Fruit fly (Drosophila melanogaster) whole organism, embryonic: ENCODE measurements around the gene CG4465.

Source experiments
- Adf1 ChIP-seq: fragments of 200-800 bp; sonication (Bioruptor generic); IDR thresholded peaks from 2 replicates; pipeline ENCODE4 v1.3.6; 2022; ENCODE audit warnings: missing biosample characterization, missing genetic modification characterization
- CG11398 ChIP-seq: fragments of 200-800 bp; sonication (Bioruptor generic); optimal IDR thresholded peaks from 2 replicates; lab custom pipeline; 2016; ENCODE audit warnings: missing biosample characterization, missing genetic modification characterization
- CG12104 ChIP-seq: fragments of 200-800 bp; sonication (Bioruptor generic); optimal IDR thresholded peaks from 3 replicates; lab custom pipeline; 2016; ENCODE audit warnings: missing biosample characterization, missing genetic modification characterization
- CG12219 ChIP-seq: fragments of 200-800 bp; sonication (Bioruptor generic); optimal IDR thresholded peaks from 3 replicates; lab custom pipeline; 2018; ENCODE audit warnings: missing biosample characterization, mild to moderate bottlenecking, missing genetic modification characterization
- CG13424 ChIP-seq: fragments of 200-800 bp; sonication (Bioruptor generic); optimal IDR thresholded peaks from 2 replicates; lab custom pipeline; 2019; ENCODE audit warnings: missing biosample characterization, mild to moderate bottlenecking, missing genetic modification characterization, moderate library complexity
- CG13894 ChIP-seq: fragments of 200-800 bp; sonication (Bioruptor generic); optimal IDR thresholded peaks from 3 replicates; lab custom pipeline; 2018; ENCODE audit warnings: missing biosample characterization, mild to moderate bottlenecking, missing genetic modification characterization, moderate library complexity
- CG15073 ChIP-seq: fragments of 200-800 bp; sonication (Bioruptor generic); optimal IDR thresholded peaks from 2 replicates; lab custom pipeline; 2016; ENCODE audit warnings: missing biosample characterization, missing genetic modification characterization
- CG15514 ChIP-seq: fragments of 200-800 bp; sonication (Bioruptor generic); optimal IDR thresholded peaks from 3 replicates; lab custom pipeline; 2017; ENCODE audit warnings: missing biosample characterization, missing genetic modification characterization, mild to moderate bottlenecking, moderate library complexity, missing genetic modification reagents
- CG17186 ChIP-seq: fragments of 200-800 bp; sonication (Bioruptor generic); optimal IDR thresholded peaks from 3 replicates; lab custom pipeline; 2017; ENCODE audit warnings: missing biosample characterization, missing genetic modification reagents, missing genetic modification characterization
- CG2875 ChIP-seq: fragments of 200-800 bp; sonication (Bioruptor generic); optimal IDR thresholded peaks from 2 replicates; lab custom pipeline; 2017; ENCODE audit warnings: missing biosample characterization, mild to moderate bottlenecking, missing genetic modification characterization, missing genetic modification reagents
- CG31224 ChIP-seq: fragments of 200-800 bp; sonication (Bioruptor generic); IDR thresholded peaks from 2 replicates; pipeline ENCODE4 v1.3.6; 2022; ENCODE audit warnings: missing biosample characterization, missing genetic modification characterization
- CG31365 ChIP-seq: fragments of 200-800 bp; sonication (Bioruptor generic); optimal IDR thresholded peaks from 2 replicates; lab custom pipeline; 2018; ENCODE audit warnings: missing biosample characterization, mild to moderate bottlenecking, missing genetic modification characterization
- CG3163 ChIP-seq: fragments of 200-800 bp; sonication (Bioruptor generic); optimal IDR thresholded peaks from 3 replicates; lab custom pipeline; 2016; ENCODE audit warnings: missing biosample characterization, missing genetic modification characterization
- CG32532 ChIP-seq: fragments of 200-800 bp; sonication (Bioruptor generic); IDR thresholded peaks from 2 replicates; pipeline ENCODE4 v1.3.6; 2022; ENCODE audit warnings: missing biosample characterization, missing genetic modification characterization
- CG6689 ChIP-seq: fragments of 200-800 bp; sonication (Bioruptor generic); IDR thresholded peaks from 2 replicates; pipeline ENCODE4 v1.3.6; 2022; ENCODE audit warnings: missing biosample characterization, missing genetic modification characterization
- CG7271 ChIP-seq: fragments of 200-800 bp; sonication (Bioruptor generic); optimal IDR thresholded peaks from 2 replicates; lab custom pipeline; 2018; ENCODE audit warnings: missing biosample characterization, mild to moderate bottlenecking, missing genetic modification characterization, moderate library complexity
- CG7786 ChIP-seq: fragments of 200-800 bp; sonication (Bioruptor generic); optimal IDR thresholded peaks from 2 replicates; lab custom pipeline; 2016; ENCODE audit warnings: missing biosample characterization, missing genetic modification characterization
- CG9727 ChIP-seq: fragments of 200-800 bp; sonication (Bioruptor generic); optimal IDR thresholded peaks from 3 replicates; lab custom pipeline; 2017; ENCODE audit warnings: missing biosample characterization, mild to moderate bottlenecking, missing genetic modification characterization
- CTCF ChIP-seq: fragments of 200-800 bp; sonication (Bioruptor generic); optimal IDR thresholded peaks from 2 replicates; lab custom pipeline; 2017; ENCODE audit warnings: missing biosample characterization, mild to moderate bottlenecking, missing genetic modification characterization, moderate library complexity
- Camta ChIP-seq: fragments of 200-800 bp; sonication (Bioruptor generic); optimal IDR thresholded peaks from 2 replicates; lab custom pipeline; 2016; ENCODE audit warnings: missing biosample characterization, missing genetic modification characterization
- D19B ChIP-seq: fragments of 200-800 bp; sonication (Bioruptor generic); optimal IDR thresholded peaks from 2 replicates; lab custom pipeline; 2017; ENCODE audit warnings: missing biosample characterization, mild to moderate bottlenecking, missing genetic modification characterization
- Dfd ChIP-seq, 2 experiments: fragments of >200 bp; optimal IDR thresholded peaks; 2 replicates each; lab custom pipeline; 2017; ENCODE audit warnings: missing biosample characterization in 2 of 2, missing genetic modification characterization in 2 of 2
- Drgx ChIP-seq: fragments of 200-800 bp; sonication (Bioruptor generic); IDR thresholded peaks from 2 replicates; pipeline ENCODE4 v1.3.6; 2022; ENCODE audit warnings: missing biosample characterization, missing genetic modification characterization
- E2f1 ChIP-seq: fragments of 200-800 bp; sonication (Bioruptor generic); IDR thresholded peaks from 2 replicates; pipeline ENCODE4 v1.3.6; 2022; ENCODE audit warnings: missing biosample characterization, missing genetic modification characterization
- H15 ChIP-seq: fragments of 200-800 bp; sonication (Bioruptor generic); IDR thresholded peaks from 3 replicates; pipeline ENCODE4 v1.3.6; 2022; ENCODE audit warnings: missing biosample characterization, missing genetic modification characterization
- Max ChIP-seq: fragments of 200-800 bp; sonication (Bioruptor generic); optimal IDR thresholded peaks from 2 replicates; lab custom pipeline; 2016; ENCODE audit warnings: missing biosample characterization, mild to moderate bottlenecking, missing genetic modification characterization
- NFAT ChIP-seq: fragments of 200-800 bp; sonication (Bioruptor generic); IDR thresholded peaks from 2 replicates; pipeline ENCODE4 v1.3.6; 2022; ENCODE audit warnings: missing biosample characterization, missing genetic modification characterization
- Pdp1 ChIP-seq, 2 experiments: fragments of 200-800 bp; sonication (Bioruptor generic); optimal IDR thresholded peaks; 3 replicates each; lab custom pipeline; 2016; ENCODE audit warnings: missing biosample characterization in 2 of 2, missing genetic modification characterization in 2 of 2, mild to moderate bottlenecking in 1 of 2, moderate library complexity in 1 of 2
- Scr ChIP-seq: fragments of 200-800 bp; sonication (Bioruptor generic); IDR thresholded peaks from 2 replicates; pipeline ENCODE4 v1.3.6; 2022; ENCODE audit warnings: missing biosample characterization, missing genetic modification characterization; ENCODE audit not compliant: partially characterized antibody
- Usf ChIP-seq: fragments of 200-800 bp; sonication (Bioruptor generic); optimal IDR thresholded peaks from 2 replicates; lab custom pipeline; 2017; ENCODE audit warnings: missing genotype, missing biosample characterization, missing genetic modification characterization
- ab ChIP-seq: fragments of 200-800 bp; sonication (Bioruptor generic); optimal IDR thresholded peaks from 2 replicates; lab custom pipeline; 2016; ENCODE audit warnings: missing biosample characterization, missing genetic modification characterization
- caup ChIP-seq: fragments of 200-800 bp; sonication (Bioruptor generic); optimal IDR thresholded peaks from 3 replicates; lab custom pipeline; 2017; ENCODE audit warnings: missing biosample characterization, mild to moderate bottlenecking, missing genetic modification characterization, moderate library complexity; ENCODE audit not compliant: severe bottlenecking
- dysf ChIP-seq: fragments of 200-800 bp; sonication (Bioruptor generic); IDR thresholded peaks from 3 replicates; pipeline ENCODE4 v1.3.6; 2022; ENCODE audit warnings: missing biosample characterization, missing genetic modification characterization
- eyg ChIP-seq: fragments of 200-800 bp; sonication (Bioruptor generic); optimal IDR thresholded peaks from 3 replicates; lab custom pipeline; 2016; ENCODE audit warnings: missing biosample characterization, missing genetic modification characterization
- gce ChIP-seq: fragments of 200-800 bp; sonication (Bioruptor generic); IDR thresholded peaks from 3 replicates; pipeline ENCODE4 v1.3.6; 2022; ENCODE audit warnings: missing biosample characterization, missing genetic modification characterization
- gcm ChIP-seq: fragments of 200-800 bp; sonication (Bioruptor generic); optimal IDR thresholded peaks from 2 replicates; lab custom pipeline; 2019; ENCODE audit warnings: missing biosample characterization, mild to moderate bottlenecking, missing genetic modification characterization, moderate library complexity
- hkb ChIP-seq, 2 experiments: fragments of 200-800 bp in 1 of 2; fragments of >200 bp in 1 of 2; sonication (Bioruptor generic) in 1 of 2; IDR thresholded peaks in 1 of 2; optimal IDR thresholded peaks in 1 of 2; 2 replicates each; pipeline versions ENCODE4 v1.3.6 to Lab custom; 2017 to 2022; ENCODE audit warnings: missing biosample characterization in 1 of 2, missing genetic modification characterization in 1 of 2
- kah ChIP-seq: fragments of 200-800 bp; sonication (Bioruptor generic); optimal IDR thresholded peaks from 2 replicates; lab custom pipeline; 2018; ENCODE audit warnings: missing biosample characterization, mild to moderate bottlenecking, missing genetic modification characterization
- org-1 ChIP-seq: fragments of 200-800 bp; sonication (Bioruptor generic); optimal IDR thresholded peaks from 2 replicates; lab custom pipeline; 2017; ENCODE audit warnings: missing biosample characterization, missing genetic modification characterization
- otp ChIP-seq: fragments of 200-800 bp; sonication (Bioruptor generic); IDR thresholded peaks from 3 replicates; pipeline ENCODE4, ENCODE4 v1.3.6; 2022; ENCODE audit warnings: missing biosample characterization, missing genetic modification characterization
- pita ChIP-seq: fragments of 200-800 bp; sonication (Bioruptor generic); optimal IDR thresholded peaks from 2 replicates; lab custom pipeline; 2017; ENCODE audit warnings: missing biosample characterization, mild to moderate bottlenecking, missing genetic modification characterization
- pzg ChIP-seq: fragments of 200-800 bp; sonication (Bioruptor generic); optimal IDR thresholded peaks from 3 replicates; lab custom pipeline; 2018; ENCODE audit warnings: missing biosample characterization, mild to moderate bottlenecking, missing genetic modification characterization, moderate library complexity
- sd ChIP-seq: fragments of 200-800 bp; sonication (Bioruptor generic); optimal IDR thresholded peaks from 3 replicates; lab custom pipeline; 2018; ENCODE audit warnings: missing biosample characterization, mild to moderate bottlenecking, missing genetic modification characterization, moderate library complexity
- sisA ChIP-seq: fragments of 200-800 bp; sonication (Bioruptor generic); IDR thresholded peaks from 2 replicates; pipeline ENCODE4 v1.3.6; 2022; ENCODE audit warnings: missing biosample characterization, missing genetic modification characterization
- slp2 ChIP-seq: fragments of 200-800 bp; sonication (Bioruptor generic); optimal IDR thresholded peaks from 2 replicates; lab custom pipeline; 2016; ENCODE audit warnings: missing biosample characterization, missing genetic modification characterization
- sr ChIP-seq: fragments of 200-800 bp; sonication (Bioruptor generic); IDR thresholded peaks from 3 replicates; pipeline ENCODE4 v1.3.6; 2022; ENCODE audit warnings: missing biosample characterization, missing genetic modification characterization
- stc ChIP-seq: fragments of 200-800 bp; sonication (Bioruptor generic); IDR thresholded peaks from 2 replicates; pipeline ENCODE4 v1.3.6; 2022; ENCODE audit warnings: missing biosample characterization, missing genetic modification characterization
- tna ChIP-seq: fragments of 200-800 bp; sonication (Bioruptor generic); IDR thresholded peaks from 2 replicates; pipeline ENCODE4 v1.3.6; 2022; ENCODE audit warnings: missing biosample characterization, missing genetic modification characterization; ENCODE audit not compliant: partially characterized antibody
- tup ChIP-seq: fragments of 200-800 bp; sonication (Bioruptor generic); optimal IDR thresholded peaks from 2 replicates; lab custom pipeline; 2016; ENCODE audit warnings: missing biosample characterization, mild to moderate bottlenecking, missing genetic modification characterization, moderate library complexity

CG4465 gene

dm6 chr3R:19908863-19909343 is 8.7 kb downstream of the CG4465 start (continued):
- peak; percentile 88; the same call in 2 of the 3 replicates for TF ChIP-seq gce (GFP tag; lab: Robert Waterston, UW)
- TF ChIP-seq otp (GFP tag; lab: Robert Waterston, UW), result 0 out of 3 replicates have a peak, but pooled peaks have one; percentile 72
- TF ChIP-seq CG12104 (GFP tag; lab: Kevin White, UChicago), result peak; percentile 67
- peak; percentile 62 for TF ChIP-seq D19B (GFP tag; lab: Kevin White, UChicago)
- peak; percentile 82 for TF ChIP-seq H15 (GFP tag; lab: Robert Waterston, UW)
- peak; percentile 74 for TF ChIP-seq CG15514 (GFP tag; lab: Kevin White, UChicago)
- peak; percentile 16 for TF ChIP-seq CG15073
- TF ChIP-seq eyg (GFP tag; lab: Kevin White, UChicago), result peak; percentile 68
- TF ChIP-seq gcm (GFP tag; lab: Kevin White, UChicago), result peak; percentile 67
- TF ChIP-seq Usf (GFP tag; lab: Kevin White, UChicago), result peak; percentile 35
- peak; percentile 74 for TF ChIP-seq caup (GFP tag; lab: Kevin White, UChicago)
- TF ChIP-seq ab (GFP tag; lab: Kevin White, UChicago), result peak; percentile 72
- no peak for TF ChIP-seq pita (GFP tag; lab: Kevin White, UChicago)
- TF ChIP-seq CG2875 (GFP tag; lab: Kevin White, UChicago), result peak; percentile 68
- TF ChIP-seq sisA (GFP tag; lab: Robert Waterston, UW), result peak; percentile 82
- peak; percentile 78 for TF ChIP-seq slp2
- TF ChIP-seq CG3163 (GFP tag; lab: Kevin White, UChicago), result peak; percentile 54
- TF ChIP-seq, all 482 proteins: peak for 377

- TF ChIP-seq CG13894 (tag; lab: Kevin White, UChicago), result peak; percentile 33
- TF ChIP-seq tup, result peak; percentile 47
- peak; percentile 88 for TF ChIP-seq CG6689
- peak; percentile 53 for TF ChIP-seq sd (tag; lab: Kevin White, UChicago)
- no peak for TF ChIP-seq tna (GFP tag; lab: Robert Waterston, UW)
- TF ChIP-seq Max (GFP tag; lab: Kevin White, UChicago), result peak; percentile 47
- TF ChIP-seq Drgx (GFP tag; lab: Robert Waterston, UW), result peak; percentile 84
- peak; percentile 80 for TF ChIP-seq CG31224
- no peak for TF ChIP-seq hkb (optimal IDR thresholded peaks at IDR 0.05; lab: Kevin White, UChicago)
- TF ChIP-seq hkb (GFP tag; IDR thresholded peaks at IDR 0.05; lab: Robert Waterston, UW), result peak; percentile 78
- peak; percentile 31 for TF ChIP-seq gcm (GFP tag; lab: Kevin White, UChicago)
- peak; percentile 58 for TF ChIP-seq CG11398 (GFP tag; lab: Kevin White, UChicago)
- no peak for TF ChIP-seq CG7271
- no peak for TF ChIP-seq Dfd (GFP tag; optimal IDR thresholded peaks at IDR 0.05; lab: Kevin White, UChicago)
- peak; percentile 81 for TF ChIP-seq stc (GFP tag; lab: Robert Waterston, UW)
- peak; percentile 64 for TF ChIP-seq Adf1
- TF ChIP-seq Pdp1 (GFP tag; optimal IDR thresholded peaks at IDR 0.05; lab: Kevin White, UChicago), result peak; percentile 65 to 74
- TF ChIP-seq Scr (GFP tag; lab: Robert Waterston, UW), result no peak
- TF ChIP-seq E2f1 (GFP tag; lab: Robert Waterston, UW), result peak; percentile 78
- TF ChIP-seq sr, result peak; percentile 63; the same call in 2 of the 3 replicates
- TF ChIP-seq CG7786 (GFP tag; lab: Kevin White, UChicago), result peak; percentile 85
- TF ChIP-seq CG9727, result peak; percentile 68
- peak; percentile 78 for TF ChIP-seq CG12219 (GFP tag; lab: Kevin White, UChicago)
- TF ChIP-seq dysf (GFP tag; lab: Robert Waterston, UW), result peak; percentile 91
- TF ChIP-seq Camta (GFP tag; lab: Kevin White, UChicago), result peak; percentile 66
- TF ChIP-seq CG31365 (tag; lab: Kevin White, UChicago), result peak; percentile 18
- peak; percentile 20 for TF ChIP-seq pzg (GFP tag; lab: Kevin White, UChicago)
- TF ChIP-seq kah (GFP tag; lab: Kevin White, UChicago), result peak; percentile 15
- TF ChIP-seq CG17186, result peak; percentile 49
- peak; percentile 91 for TF ChIP-seq CG32532
- peak; percentile 74 for TF ChIP-seq NFAT
- TF ChIP-seq CG13424 (tag; lab: Kevin White, UChicago), result peak; percentile 78
- peak; percentile 25 for TF ChIP-seq CTCF (GFP tag; lab: Kevin White, UChicago)
- peak; percentile 77 for TF ChIP-seq org-1 (GFP tag; lab: Kevin White, UChicago)
Observed at dm6 chr3R:19905932-19906439, 11.7 kb downstream of the CG4465 start.
